Worm (Caenorhabditis elegans): ENCODE data around the gene T06E4.5.

T06E4.5 gene

ce11 chrV:9633313-9633712, 2.3 kb downstream of the T06E4.5 start, which contains the start of gene col-147 (continued):
- TF ChIP-seq ceh-88 (GFP tag; IDR thresholded peaks at IDR 0.05): no peak

ce11 chrV:9645507-9645906, 14.5 kb downstream of the T06E4.5 start, which contains the start of the genes atl-1 and hcp-2:
TSS of gene atl-1 (minus strand) at chrV:9645595.
TSS of gene hcp-2 (plus strand) at chrV:9645859.
- TF ChIP-seq dpl-1 (GFP tag; optimal IDR thresholded peaks at IDR 0.05) (peak; percentile 50 to 82 (median 70)), efl-1 (optimal IDR thresholded peaks at IDR 0.05) (peak; percentile 69 to 83), efl-1 (GFP tag; optimal IDR thresholded peaks at IDR 0.05 in 1 of 2) (peak; percentile 78 to 97), lin-35 (GFP tag; optimal IDR thresholded peaks at IDR 0.05) (peak; percentile 49 to 87), C16A3.4 (tag; optimal IDR thresholded peaks at IDR 0.05) (peak; percentile 9), nhr-84 (tag; optimal IDR thresholded peaks at IDR 0.05) (no peak), lin-15B (tag; optimal IDR thresholded peaks at IDR 0.05) (peak; percentile 11)

ce11 chrV:9651294-9651693, 20.2 kb downstream of the T06E4.5 start, which contains the start of gene T06E4.21:
TSS of gene T06E4.21 (plus strand) at chrV:9651594.
- TF ChIP-seq nhr-76 (tag; optimal IDR thresholded peaks at IDR 0.05): no peak
- no peak for TF ChIP-seq efl-3 (GFP tag; optimal IDR thresholded peaks at IDR 0.05)
- no peak for TF ChIP-seq ces-1 (GFP tag; optimal IDR thresholded peaks at IDR 0.05)
- no peak for TF ChIP-seq alr-1 (tag; optimal IDR thresholded peaks at IDR 0.05; ENCODE audit: borderline replicate concordance)
- no peak for TF ChIP-seq F16B12.6 (tag; optimal IDR thresholded peaks at IDR 0.05)
- no peak for TF ChIP-seq lin-13 (GFP tag; optimal IDR thresholded peaks at IDR 0.05)
- TF ChIP-seq hlh-17 (GFP tag; optimal IDR thresholded peaks at IDR 0.05; ENCODE audit: borderline replicate concordance): no peak
- no peak for TF ChIP-seq nhr-77 (tag; optimal IDR thresholded peaks at IDR 0.05)
- TF ChIP-seq zag-1 (tag; optimal IDR thresholded peaks at IDR 0.05): no peak

ce11 chrV:9654154-9654805, 23.2 kb downstream of the T06E4.5 start, which contains the start of gene cyp-29A4:
TSS of gene cyp-29A4 (plus strand) at chrV:9654755.
- TF ChIP-seq snu-23 (GFP tag; optimal IDR thresholded peaks at IDR 0.05): peak; percentile 31
- TF ChIP-seq nhr-85 (tag): peak; percentile 89
- TF ChIP-seq tbx-2 (tag; optimal IDR thresholded peaks at IDR 0.05): no peak
- TF ChIP-seq unc-98 (GFP tag; IDR thresholded peaks at IDR 0.05): no peak
- TF ChIP-seq blmp-1 (tag; optimal IDR thresholded peaks at IDR 0.05): peak; percentile 58
- TF ChIP-seq lin-39 (tag; optimal IDR thresholded peaks at IDR 0.05): no peak
- no peak for TF ChIP-seq nhr-76 (tag; optimal IDR thresholded peaks at IDR 0.05)
- TF ChIP-seq pax-3 (tag; optimal IDR thresholded peaks at IDR 0.05): no peak
- no peak for TF ChIP-seq lin-13 (GFP tag; optimal IDR thresholded peaks at IDR 0.05)
- peak; percentile 44 for TF ChIP-seq nhr-19 (GFP tag; conservative IDR thresholded peaks at IDR 0.05)
- TF ChIP-seq skn-1 (tag; optimal IDR thresholded peaks at IDR 0.05): no peak
- TF ChIP-seq isw-1 (GFP tag; IDR thresholded peaks at IDR 0.05): no peak
- no peak for TF ChIP-seq egl-27 (tag; optimal IDR thresholded peaks at IDR 0.05)
- no peak for TF ChIP-seq pqm-1 (tag; optimal IDR thresholded peaks at IDR 0.05)
- TF ChIP-seq xbp-1 (tag; optimal IDR thresholded peaks at IDR 0.05): no peak
- no peak for TF ChIP-seq lin-15B (tag; optimal IDR thresholded peaks at IDR 0.05)
- TF ChIP-seq egl-13 (tag; optimal IDR thresholded peaks at IDR 0.05): no peak
- TF ChIP-seq nhr-28 (tag; optimal IDR thresholded peaks at IDR 0.05): no peak
- peak in 1 of 2 experiments; percentile 29 for TF ChIP-seq lin-35 (GFP tag; optimal IDR thresholded peaks at IDR 0.05)
- no peak for TF ChIP-seq unc-62 (GFP tag; optimal IDR thresholded peaks at IDR 0.05)
- no peak for TF ChIP-seq ceh-90 (tag; optimal IDR thresholded peaks at IDR 0.05)
- no peak for TF ChIP-seq ceh-8 (GFP tag; optimal IDR thresholded peaks at IDR 0.05)
- no peak for TF ChIP-seq elt-2 (tag; optimal IDR thresholded peaks at IDR 0.05)
- TF ChIP-seq dpl-1 (GFP tag; optimal IDR thresholded peaks at IDR 0.05): no peak
- peak; percentile 57 for TF ChIP-seq lin-14 (GFP tag; optimal IDR thresholded peaks at IDR 0.05)
- TF ChIP-seq nhr-84 (tag; optimal IDR thresholded peaks at IDR 0.05): no peak
- TF ChIP-seq ceh-82 (tag; optimal IDR thresholded peaks at IDR 0.05): no peak
- TF ChIP-seq nhr-12 (tag; optimal IDR thresholded peaks at IDR 0.05): no peak
- no peak for TF ChIP-seq nhr-47 (tag; optimal IDR thresholded peaks at IDR 0.05)
- TF ChIP-seq vab-15 (tag; optimal IDR thresholded peaks at IDR 0.05): peak; percentile 39
- TF ChIP-seq sptf-1 (tag; optimal IDR thresholded peaks at IDR 0.05): no peak
- no peak for TF ChIP-seq rnt-1 (tag; optimal IDR thresholded peaks at IDR 0.05)
- TF ChIP-seq mep-1 (tag; optimal IDR thresholded peaks at IDR 0.05): no peak
- no peak for TF ChIP-seq nhr-11 (tag; optimal IDR thresholded peaks at IDR 0.05)
- TF ChIP-seq fkh-10 (GFP tag; optimal IDR thresholded peaks at IDR 0.05): no peak
